Worm (Caenorhabditis elegans): ENCODE measurements around the gene Y16B4A.2.

DNA sequence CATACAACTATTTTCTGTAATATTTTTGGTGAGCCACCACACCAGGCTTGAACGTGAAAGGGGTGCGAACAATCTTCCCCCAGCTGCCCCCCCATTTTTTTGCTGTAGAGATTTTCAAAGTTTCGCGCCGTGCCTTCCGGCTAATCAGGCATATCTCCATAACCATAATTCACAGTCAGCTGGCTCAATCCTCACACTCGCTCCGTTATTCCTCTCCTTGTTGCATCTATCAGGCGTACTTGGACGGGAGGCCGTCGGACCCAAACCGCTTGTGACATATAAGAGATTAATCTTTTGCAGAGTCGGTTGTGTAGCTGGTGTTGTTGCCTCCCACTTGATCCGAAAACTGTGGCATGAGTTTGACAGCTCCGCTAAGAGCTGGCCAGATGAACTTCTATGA lies 1.6 kb upstream of the Y16B4A.2 start, which contains the start of gene unc-3:
- TF ChIP-seq ztf-23 (GFP tag; IDR thresholded peaks at IDR 0.05) (no peak), tab-1 (GFP tag; IDR thresholded peaks at IDR 0.05) (no peak), flt-1 (GFP tag; IDR thresholded peaks at IDR 0.05) (no peak), ref-1 (GFP tag; conservative IDR thresholded peaks at IDR 0.05) (no peak), cog-1 (tag; optimal IDR thresholded peaks at IDR 0.05) (no peak), klf-2 (GFP tag; conservative IDR thresholded peaks at IDR 0.05) (no peak), T22C8.4 (GFP tag; IDR thresholded peaks at IDR 0.05) (no peak)
